Fruit fly (Drosophila melanogaster): ENCODE measurements around the gene KFase.

Gene KFase

DNA sequence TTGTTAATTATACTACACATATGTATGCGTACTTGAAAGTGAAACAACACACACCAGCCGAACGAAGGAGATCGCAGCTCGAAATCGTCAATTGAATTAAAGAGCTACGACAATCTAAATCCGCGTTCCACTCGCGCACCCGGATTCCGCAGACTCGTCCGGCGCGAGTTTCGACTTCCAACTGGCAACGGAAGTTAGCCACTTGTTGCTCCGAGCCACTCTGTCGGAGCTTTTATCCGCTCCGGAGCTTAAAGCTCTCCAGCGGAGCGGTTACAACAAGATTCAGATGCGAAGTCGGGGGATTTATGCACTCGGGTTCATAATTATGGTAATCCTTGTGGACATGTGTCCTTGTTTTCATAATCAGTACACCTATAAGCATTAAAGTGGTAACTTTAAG, 23.1 kb downstream of the KFase start, which contains the start of gene Rchy1:
Gene Rchy1 (minus strand): TSS at position 173 of the 400 bp plus-strand sequence.
- peak; percentile 1 for TF ChIP-seq Snoo (tag; optimal IDR thresholded peaks at IDR 0.05)
- TF ChIP-seq Pif1B (GFP tag; optimal IDR thresholded peaks at IDR 0.05), result peak; percentile 16
- TF ChIP-seq CG17806 (tag; optimal IDR thresholded peaks at IDR 0.05), result no peak
- no peak for TF ChIP-seq CG10348 (GFP tag; IDR thresholded peaks at IDR 0.05)
- TF ChIP-seq Ets98B (GFP tag; IDR thresholded peaks at IDR 0.05), result peak; percentile 44; the same call in 1 of the 2 replicates
- no peak for TF ChIP-seq fd96Ca (GFP tag; IDR thresholded peaks at IDR 0.05)
- TF ChIP-seq CG15710 (tag; optimal IDR thresholded peaks at IDR 0.05), result no peak
- TF ChIP-seq CG4496 (GFP tag; IDR thresholded peaks at IDR 0.05), result peak; percentile 15; the same call in 1 of the 3 replicates
- peak; percentile 20 for TF ChIP-seq gl (tag; optimal IDR thresholded peaks at IDR 0.05)
- peak; percentile 93 for TF ChIP-seq CG12605 (GFP tag; IDR thresholded peaks at IDR 0.05)
- 0 out of 2 replicates have a peak, but pooled peaks have one; percentile 18 for TF ChIP-seq CG32121 (GFP tag; IDR thresholded peaks at IDR 0.05)
- no peak for TF ChIP-seq EcR (GFP tag; optimal IDR thresholded peaks at IDR 0.05)
- peak; percentile 15 for TF ChIP-seq Pif1A (GFP tag; optimal IDR thresholded peaks at IDR 0.05)

DNA sequence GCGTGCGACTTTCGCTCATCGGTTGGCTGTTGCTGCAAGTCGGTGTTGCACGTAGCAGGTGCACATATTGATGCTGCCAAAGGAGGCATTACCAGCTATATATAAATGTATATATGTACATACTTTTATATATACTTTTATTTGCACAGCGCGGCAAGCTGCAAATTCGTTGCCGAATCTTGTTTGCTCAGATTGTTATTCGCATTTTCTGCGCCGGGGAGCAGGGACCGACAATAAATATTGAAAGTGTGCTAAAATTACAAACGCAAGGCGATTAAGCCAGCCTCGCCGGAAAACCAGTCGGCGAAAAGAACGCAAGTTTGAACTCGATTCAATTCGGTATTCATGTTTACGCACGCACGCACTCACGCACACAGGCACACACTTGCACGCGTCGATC, 23.8 kb downstream of the KFase start:
- TF ChIP-seq CG32121 (GFP tag; IDR thresholded peaks at IDR 0.05), result no peak
- no peak for TF ChIP-seq Pif1A (GFP tag; optimal IDR thresholded peaks at IDR 0.05)
- no peak for TF ChIP-seq CG13204 (GFP tag; optimal IDR thresholded peaks at IDR 0.05)
- TF ChIP-seq CG8159 (tag; optimal IDR thresholded peaks at IDR 0.05), result no peak
- no peak for TF ChIP-seq CG4496 (GFP tag; IDR thresholded peaks at IDR 0.05)
- no peak for TF ChIP-seq CG14655 (GFP tag; optimal IDR thresholded peaks at IDR 0.05)
- no peak for TF ChIP-seq gl (tag; optimal IDR thresholded peaks at IDR 0.05)
- TF ChIP-seq Pif1B (GFP tag; optimal IDR thresholded peaks at IDR 0.05), result no peak
- no peak for TF ChIP-seq CG9948 (tag; optimal IDR thresholded peaks at IDR 0.05)
- TF ChIP-seq fd96Ca (GFP tag; IDR thresholded peaks at IDR 0.05), result no peak
- TF ChIP-seq Ets98B (GFP tag; IDR thresholded peaks at IDR 0.05), result no peak
- TF ChIP-seq CG34367 (tag; optimal IDR thresholded peaks at IDR 0.05), result no peak
- no peak for TF ChIP-seq CG8301 (tag; optimal IDR thresholded peaks at IDR 0.05)
- no peak for TF ChIP-seq EcR (GFP tag; optimal IDR thresholded peaks at IDR 0.05)

DNA sequence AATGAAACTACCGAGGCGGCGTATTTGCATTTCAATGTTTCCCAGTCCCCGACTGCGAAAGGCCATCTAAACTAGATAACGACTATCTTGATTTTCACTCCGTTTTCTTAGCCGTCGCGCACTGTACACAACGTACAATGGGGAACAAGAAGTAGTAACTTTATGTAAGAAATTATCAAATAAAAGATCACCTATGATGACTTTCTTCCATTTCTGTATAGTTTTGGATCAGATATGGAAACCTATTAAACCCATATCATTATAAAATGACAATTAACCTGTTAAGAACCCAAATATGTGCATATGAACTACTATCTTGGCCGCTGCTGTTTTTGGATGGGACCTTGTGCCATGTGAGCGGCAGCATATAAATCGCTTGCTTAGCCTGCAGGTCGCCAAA, 24.3 kb downstream of the KFase start:
- TF ChIP-seq Pif1A (GFP tag; optimal IDR thresholded peaks at IDR 0.05) (peak; percentile 12), CG8301 (tag; optimal IDR thresholded peaks at IDR 0.05) (peak; percentile 26), CG9948 (tag; optimal IDR thresholded peaks at IDR 0.05) (no peak), D1 (tag; optimal IDR thresholded peaks at IDR 0.05) (no peak), CG14655 (GFP tag; optimal IDR thresholded peaks at IDR 0.05) (peak; percentile 21)

DNA sequence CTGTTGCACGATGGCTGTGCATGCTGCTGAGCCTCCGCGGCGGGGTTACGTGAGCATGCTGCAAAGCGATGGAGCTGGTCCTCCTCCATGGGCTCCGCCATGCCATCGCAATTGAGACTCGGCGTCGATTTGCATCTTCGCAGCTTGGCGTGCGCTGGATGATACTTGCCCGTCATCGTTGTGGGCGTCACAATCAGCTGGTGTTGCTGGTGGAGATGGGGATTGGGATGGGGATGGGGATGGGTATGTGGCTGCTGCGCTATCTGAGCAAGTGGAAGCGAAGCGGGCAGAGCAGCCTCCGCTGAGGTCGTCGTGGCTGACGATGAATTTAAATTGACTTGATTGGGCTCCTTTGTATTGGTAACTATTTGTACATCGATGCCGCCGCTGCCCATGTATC, 25.2 kb downstream of the KFase start:
- TF ChIP-seq CG13204 (GFP tag; optimal IDR thresholded peaks at IDR 0.05) (peak; percentile 71), fd96Ca (GFP tag; IDR thresholded peaks at IDR 0.05) (0 out of 3 replicates have a peak, but pooled peaks have one; percentile 37), CG15710 (tag; optimal IDR thresholded peaks at IDR 0.05) (no peak), gl (tag; optimal IDR thresholded peaks at IDR 0.05) (no peak), CG32121 (GFP tag; IDR thresholded peaks at IDR 0.05) (no peak), CG4496 (GFP tag; IDR thresholded peaks at IDR 0.05) (no peak), CG10348 (GFP tag; IDR thresholded peaks at IDR 0.05) (no peak), EcR (GFP tag; optimal IDR thresholded peaks at IDR 0.05) (peak; percentile 64)

DNA sequence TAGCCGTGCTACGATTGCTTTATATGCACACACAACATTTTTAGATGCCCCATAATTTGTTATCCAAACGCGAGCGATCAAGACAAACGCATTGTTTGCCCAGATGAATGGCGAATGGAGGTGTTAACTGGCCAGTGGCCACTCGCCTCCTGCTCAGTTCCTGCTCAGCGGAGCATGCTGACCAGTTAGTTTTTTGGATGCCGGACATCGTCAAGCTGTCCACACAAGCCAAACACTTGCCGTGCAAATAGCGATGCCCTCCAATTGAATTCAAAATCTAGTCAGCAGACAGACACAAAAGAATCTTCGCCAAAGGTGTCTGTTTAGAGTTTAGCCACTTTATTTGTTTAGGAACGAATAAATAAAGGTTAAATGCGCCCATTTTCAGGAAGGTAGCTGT, 26.3 kb downstream of the KFase start:
- TF ChIP-seq Pif1A (GFP tag; optimal IDR thresholded peaks at IDR 0.05) (no peak), CG8159 (tag; optimal IDR thresholded peaks at IDR 0.05) (no peak), CG32121 (GFP tag; IDR thresholded peaks at IDR 0.05) (no peak), CG10348 (GFP tag; IDR thresholded peaks at IDR 0.05) (no peak), CG8301 (tag; optimal IDR thresholded peaks at IDR 0.05) (no peak), Ets98B (GFP tag; IDR thresholded peaks at IDR 0.05) (no peak), CG12605 (GFP tag; IDR thresholded peaks at IDR 0.05) (no peak)

DNA sequence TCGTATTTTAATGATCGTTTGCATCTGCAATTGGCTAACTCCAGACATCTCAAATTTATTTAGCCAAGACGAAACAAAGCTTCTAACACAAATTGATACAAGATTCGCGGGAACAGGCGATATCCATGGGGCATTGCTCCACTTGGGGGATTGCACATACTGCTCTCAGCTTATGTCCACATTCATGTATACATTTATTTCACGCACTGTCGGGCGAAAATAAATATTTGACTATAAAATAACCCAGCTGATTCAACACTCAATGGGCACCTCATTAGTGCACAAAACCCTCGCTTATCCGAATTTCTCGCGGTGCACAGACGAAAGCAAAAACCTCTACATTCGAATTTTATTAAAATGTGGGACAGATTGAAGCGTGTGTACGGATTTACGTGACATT, 27.1 kb downstream of the KFase start:
- TF ChIP-seq Snoo (tag; optimal IDR thresholded peaks at IDR 0.05), result no peak
- no peak for TF ChIP-seq CG15710 (tag; optimal IDR thresholded peaks at IDR 0.05)
- TF ChIP-seq CG17806 (tag; optimal IDR thresholded peaks at IDR 0.05), result no peak
- TF ChIP-seq CG12605 (GFP tag; IDR thresholded peaks at IDR 0.05), result no peak
- TF ChIP-seq CG13204 (GFP tag; optimal IDR thresholded peaks at IDR 0.05), result no peak
- TF ChIP-seq D1 (tag; optimal IDR thresholded peaks at IDR 0.05), result no peak
- TF ChIP-seq CG8159 (tag; optimal IDR thresholded peaks at IDR 0.05), result no peak
- no peak for TF ChIP-seq CG4496 (GFP tag; IDR thresholded peaks at IDR 0.05)
- no peak for TF ChIP-seq fd96Ca (GFP tag; IDR thresholded peaks at IDR 0.05)
- TF ChIP-seq CG14655 (GFP tag; optimal IDR thresholded peaks at IDR 0.05), result no peak
- no peak for TF ChIP-seq rn (GFP tag; IDR thresholded peaks at IDR 0.05)
- TF ChIP-seq gl (tag; optimal IDR thresholded peaks at IDR 0.05), result no peak
- no peak for TF ChIP-seq Pif1B (GFP tag; optimal IDR thresholded peaks at IDR 0.05)
- TF ChIP-seq Ets98B (GFP tag; IDR thresholded peaks at IDR 0.05), result no peak
- TF ChIP-seq CG34367 (tag; optimal IDR thresholded peaks at IDR 0.05), result no peak

dm6 chr2L:6457583-6457982, 31.0 kb downstream of the KFase start:
- TF ChIP-seq CG13204 (GFP tag; optimal IDR thresholded peaks at IDR 0.05) (no peak), fd96Ca (GFP tag; IDR thresholded peaks at IDR 0.05) (no peak), Ets98B (GFP tag; IDR thresholded peaks at IDR 0.05) (no peak), CG14655 (GFP tag; optimal IDR thresholded peaks at IDR 0.05) (no peak), Pif1A (GFP tag; optimal IDR thresholded peaks at IDR 0.05) (no peak), CG8159 (tag; optimal IDR thresholded peaks at IDR 0.05) (no peak), D1 (tag; optimal IDR thresholded peaks at IDR 0.05) (no peak), CG32121 (GFP tag; IDR thresholded peaks at IDR 0.05) (no peak), CG34367 (tag; optimal IDR thresholded peaks at IDR 0.05) (no peak), CG4496 (GFP tag; IDR thresholded peaks at IDR 0.05) (no peak), Pif1B (GFP tag; optimal IDR thresholded peaks at IDR 0.05) (no peak), gl (tag; optimal IDR thresholded peaks at IDR 0.05) (no peak), CG9948 (tag; optimal IDR thresholded peaks at IDR 0.05) (no peak), CG10348 (GFP tag; IDR thresholded peaks at IDR 0.05) (no peak), Snoo (tag; optimal IDR thresholded peaks at IDR 0.05) (no peak)
